Worm (Caenorhabditis elegans): Measurements from ENCODE around the gene B0393.7.

DNA sequence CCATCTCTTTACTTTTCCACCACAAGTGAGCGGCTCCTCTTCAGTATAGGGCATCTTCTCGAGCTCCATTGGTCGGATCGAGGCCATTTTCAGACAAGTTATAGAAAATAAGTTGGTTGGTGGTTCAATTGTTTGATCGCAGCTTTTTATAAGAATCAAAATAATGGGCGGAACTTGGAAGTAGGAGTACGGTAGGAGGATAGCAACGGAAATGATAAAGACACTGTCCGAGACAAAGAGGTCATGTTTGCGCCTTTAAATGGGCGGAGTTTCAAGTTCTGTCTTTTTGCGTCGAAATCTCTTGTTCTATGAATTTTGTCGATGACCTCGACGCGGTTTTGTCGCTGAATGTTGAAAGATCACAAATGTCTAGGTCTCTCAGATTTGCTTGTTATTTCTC lies 44.2 kb upstream of the B0393.7 start, which contains the start of gene F26A1.8:
- TF ChIP-seq nhr-43 (tag; optimal IDR thresholded peaks at IDR 0.05; ENCODE audit: poor library complexity, severe bottlenecking) (no peak), unc-62 (GFP tag; optimal IDR thresholded peaks at IDR 0.05) (no peak), ama-1 (optimal IDR thresholded peaks at IDR 0.05) (no peak), nhr-25 (tag; optimal IDR thresholded peaks at IDR 0.05) (no peak)
